Worm (Caenorhabditis elegans): ENCODE data around the gene nhr-195.

The nhr-195 gene

DNA sequence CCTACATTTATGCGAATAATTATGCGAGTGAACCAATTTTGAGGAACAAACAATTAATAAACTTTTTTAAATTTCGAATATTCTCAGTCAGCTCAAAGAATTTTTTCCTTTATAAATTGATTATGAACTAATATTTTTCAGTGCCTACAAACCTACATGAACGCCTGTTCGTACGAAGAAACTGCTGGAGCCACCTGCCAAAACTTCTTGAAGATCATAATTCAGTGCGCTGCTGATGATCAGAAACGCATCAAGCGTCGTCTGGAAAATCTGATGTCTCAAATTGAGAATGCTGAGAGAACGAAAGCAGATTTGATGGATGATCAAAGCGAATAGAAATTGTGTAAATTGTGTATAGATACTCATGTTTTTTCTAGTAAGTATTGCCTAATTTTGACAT lies 33.2 kb downstream of the nhr-195 start:
- TF ChIP-seq unc-62 (GFP tag; optimal IDR thresholded peaks at IDR 0.05), result no peak

DNA sequence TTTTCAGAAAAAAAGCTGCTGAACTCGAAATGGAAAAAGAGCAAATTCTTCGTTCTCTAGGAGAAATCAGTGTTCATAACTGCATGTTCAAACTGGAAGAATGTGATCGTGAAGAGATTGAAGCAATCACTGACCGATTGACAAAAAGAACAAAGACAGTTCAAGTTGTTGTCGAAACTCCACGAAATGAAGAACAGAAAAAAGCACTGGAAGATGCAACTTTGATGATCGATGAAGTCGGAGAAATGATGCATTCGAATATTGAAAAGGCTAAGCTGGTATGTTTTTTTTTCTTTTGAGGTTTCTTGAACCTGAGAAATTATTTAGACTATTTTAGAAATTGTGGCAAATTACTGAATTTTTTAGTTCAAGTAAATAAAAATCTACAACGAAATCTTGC lies 33.7 kb downstream of the nhr-195 start:
- no peak for TF ChIP-seq unc-62 (GFP tag; optimal IDR thresholded peaks at IDR 0.05)

DNA sequence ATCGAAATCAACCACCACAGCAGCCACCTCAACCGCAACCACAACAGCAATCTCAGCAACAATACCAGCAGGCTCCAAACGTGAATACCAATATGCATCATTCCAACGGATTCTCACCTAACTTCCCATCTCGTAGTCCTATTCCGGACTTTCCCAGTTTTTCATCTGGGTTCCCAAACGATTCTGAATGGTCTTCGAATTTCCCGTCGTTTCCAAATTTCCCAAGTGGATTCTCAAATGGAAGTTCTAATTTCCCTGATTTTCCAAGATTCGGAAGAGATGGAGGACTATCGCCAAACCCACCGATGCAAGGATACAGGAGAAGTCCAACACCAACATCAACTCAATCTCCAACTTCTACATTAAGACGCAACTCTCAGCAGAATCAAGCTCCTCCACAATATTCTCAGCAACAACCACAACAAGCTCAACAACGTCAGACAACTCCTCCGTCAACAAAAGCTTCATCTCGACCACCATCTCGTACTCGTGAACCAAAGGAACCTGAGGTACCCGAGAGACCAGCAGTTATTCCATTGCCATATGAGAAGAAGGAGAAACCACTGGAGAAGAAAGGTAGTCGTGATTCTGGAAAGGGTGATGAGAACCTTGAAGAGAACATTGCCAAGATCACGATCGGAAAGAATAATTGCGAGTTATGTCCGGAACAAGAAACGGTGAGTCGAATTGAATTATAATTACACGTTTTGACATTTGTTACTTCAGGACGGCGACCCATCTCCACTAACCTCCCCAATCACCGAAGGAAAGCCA lies 34.5 kb downstream of the nhr-195 start:
- TF ChIP-seq unc-62 (GFP tag; optimal IDR thresholded peaks at IDR 0.05), result no peak

DNA sequence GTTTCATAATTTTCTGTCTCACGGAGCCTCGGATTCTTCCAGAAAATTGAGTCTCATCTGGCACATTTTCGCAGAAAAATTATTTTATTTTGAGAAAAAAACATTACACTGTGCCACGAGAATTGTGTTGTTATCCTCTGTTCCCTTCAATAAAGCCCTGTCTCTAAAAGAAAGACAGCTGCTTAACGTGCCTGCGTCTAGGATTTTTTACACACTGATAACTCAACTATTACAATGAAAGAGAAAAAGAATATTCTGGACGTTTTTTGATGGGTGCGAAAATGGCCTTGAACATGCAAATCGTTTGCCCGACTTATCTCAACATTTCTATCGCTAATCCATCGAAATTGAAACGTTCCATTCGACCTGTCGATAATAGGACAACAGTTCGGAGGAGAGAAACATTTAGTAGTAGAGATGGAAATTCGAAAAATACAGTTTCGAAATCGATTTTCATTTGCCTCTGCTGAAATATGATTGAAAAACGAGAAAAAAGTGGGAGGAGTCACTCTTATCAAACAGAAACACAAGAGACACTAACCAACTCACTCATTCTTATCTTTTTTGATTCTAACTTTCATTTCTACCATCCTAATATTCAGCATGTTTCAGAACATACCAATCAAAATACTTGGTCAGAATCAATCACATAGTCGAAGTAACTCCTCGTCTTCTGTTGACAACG lies 35.2 kb downstream of the nhr-195 start:
- no peak for TF ChIP-seq unc-62 (GFP tag; optimal IDR thresholded peaks at IDR 0.05)

DNA sequence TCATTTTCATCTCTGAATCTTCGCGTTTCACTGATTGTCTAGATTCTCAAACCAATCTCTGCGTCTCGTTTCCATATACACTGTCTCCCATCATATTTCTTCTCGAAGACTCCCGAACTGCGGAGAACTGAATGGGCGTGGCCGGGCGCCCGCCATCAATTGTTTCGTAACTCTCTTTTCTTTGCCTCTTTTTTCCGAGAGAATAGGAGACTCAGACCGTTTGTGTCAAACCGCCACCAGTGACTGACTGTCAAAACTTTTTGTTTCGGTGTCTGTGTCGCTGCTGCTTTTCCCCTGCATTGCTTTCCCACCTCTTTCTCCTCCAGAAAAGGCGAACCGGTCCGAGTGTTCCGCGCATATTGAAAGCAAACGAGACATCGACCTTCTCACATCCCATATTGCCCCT lies 36.0 kb downstream of the nhr-195 start, which contains the start of gene unc-23:
Gene unc-23 (plus strand): TSS at position 176 of the 406 bp plus-strand sequence.
- TF ChIP-seq unc-62 (GFP tag; optimal IDR thresholded peaks at IDR 0.05), result no peak

DNA sequence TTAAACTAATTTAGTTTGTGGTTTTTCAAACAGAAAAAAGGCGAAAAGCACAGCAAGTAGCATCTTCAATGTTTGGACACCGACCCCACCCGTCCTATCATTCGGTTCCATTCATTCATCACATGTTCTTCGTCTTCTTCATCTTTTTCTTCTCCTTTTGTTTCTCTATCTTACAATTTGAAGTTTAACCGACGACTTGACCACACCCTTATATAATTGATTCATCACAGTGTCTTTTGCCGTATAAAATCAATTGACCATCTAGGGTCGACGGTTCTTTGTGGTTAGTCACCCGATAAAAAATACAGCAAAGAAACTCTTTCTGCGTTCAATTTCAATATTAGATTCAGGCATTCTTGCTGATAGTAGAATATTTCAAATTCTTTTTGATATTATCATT lies 37.1 kb downstream of the nhr-195 start:
- TF ChIP-seq unc-62 (GFP tag; optimal IDR thresholded peaks at IDR 0.05), result no peak

DNA sequence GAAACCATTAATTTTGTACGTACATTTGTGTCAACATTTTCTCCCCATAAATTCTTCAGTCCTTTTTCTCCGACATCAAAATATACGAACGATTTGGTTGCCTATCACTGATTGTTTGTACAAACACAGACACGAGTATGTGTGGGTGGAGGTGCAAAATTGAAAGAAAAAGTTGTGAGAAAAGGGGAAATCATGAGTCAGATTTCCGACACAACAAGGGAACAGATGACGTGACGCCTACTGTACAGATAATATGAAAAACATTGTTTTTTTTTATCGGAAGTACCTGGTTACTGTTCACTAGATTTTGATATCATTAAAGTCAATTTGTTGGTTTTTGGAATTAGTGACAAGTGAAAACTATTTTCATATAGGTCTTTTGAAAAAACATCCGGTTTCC lies 37.9 kb downstream of the nhr-195 start:
- no peak for TF ChIP-seq unc-62 (GFP tag; optimal IDR thresholded peaks at IDR 0.05)

DNA sequence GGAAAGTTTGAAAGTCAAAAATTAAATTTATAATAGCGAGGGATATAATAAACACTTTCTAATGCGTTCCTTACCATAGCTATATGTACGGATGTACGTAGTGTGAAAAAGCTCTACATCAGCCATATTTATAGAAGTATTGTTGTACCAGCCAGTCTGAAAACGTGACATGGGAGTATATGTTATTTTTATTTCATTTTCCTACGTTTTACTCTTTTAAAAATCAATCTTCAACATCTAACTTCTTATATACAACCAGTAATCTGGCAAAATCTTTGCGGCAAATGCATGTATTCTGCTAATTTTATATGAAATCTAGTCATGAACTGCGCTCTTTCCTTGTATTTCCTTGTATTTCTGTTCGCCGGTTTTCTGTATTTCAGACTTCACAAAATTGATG lies 39.9 kb downstream of the nhr-195 start, which contains the start of gene H14N18.2:
Gene H14N18.2 (plus strand): TSS at position 301 of the 400 bp plus-strand sequence.
- no peak for TF ChIP-seq unc-62 (GFP tag; optimal IDR thresholded peaks at IDR 0.05)

DNA sequence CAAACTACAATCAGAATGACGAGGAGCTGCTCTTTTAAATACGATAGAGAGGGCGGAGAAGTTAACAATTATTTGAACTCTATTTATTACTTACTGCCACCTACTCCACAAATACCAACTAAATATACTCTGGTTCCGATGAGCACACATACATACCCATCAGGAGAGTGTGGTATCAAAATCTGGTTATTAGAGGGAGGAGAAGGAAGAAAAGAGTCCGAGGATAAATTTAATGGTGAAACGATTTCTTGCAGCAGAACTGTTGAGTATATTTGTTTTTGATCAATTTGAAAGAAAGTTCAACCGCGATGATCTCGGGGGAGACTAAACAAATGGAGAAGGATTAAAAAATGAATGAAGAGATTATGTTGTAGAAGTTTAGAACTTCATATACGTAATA lies 43.2 kb downstream of the nhr-195 start, which contains the start of gene H14N18.4:
Gene H14N18.4 (minus strand): TSS at position 12 of the 400 bp plus-strand sequence.
- TF ChIP-seq unc-62 (GFP tag; optimal IDR thresholded peaks at IDR 0.05), result no peak

DNA sequence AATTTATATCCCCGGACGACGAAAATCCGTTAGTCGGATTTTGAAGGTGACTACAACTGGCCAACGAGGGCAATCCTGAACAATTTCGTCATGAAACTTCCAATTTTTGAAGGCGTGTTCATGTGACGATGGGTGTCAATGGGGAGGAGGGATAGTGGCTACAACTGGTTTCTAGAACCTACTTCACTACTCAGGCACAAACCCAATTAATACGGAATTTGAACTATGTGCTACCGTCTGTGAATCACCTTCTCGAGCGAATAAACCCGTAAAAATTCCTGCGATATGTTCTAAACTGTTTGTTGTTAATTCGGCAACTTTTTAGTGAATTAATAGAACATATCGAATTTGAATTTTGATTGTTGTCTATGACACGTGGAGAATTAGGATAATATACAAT lies 44.5 kb downstream of the nhr-195 start:
- TF ChIP-seq unc-62 (GFP tag; optimal IDR thresholded peaks at IDR 0.05), result no peak

DNA sequence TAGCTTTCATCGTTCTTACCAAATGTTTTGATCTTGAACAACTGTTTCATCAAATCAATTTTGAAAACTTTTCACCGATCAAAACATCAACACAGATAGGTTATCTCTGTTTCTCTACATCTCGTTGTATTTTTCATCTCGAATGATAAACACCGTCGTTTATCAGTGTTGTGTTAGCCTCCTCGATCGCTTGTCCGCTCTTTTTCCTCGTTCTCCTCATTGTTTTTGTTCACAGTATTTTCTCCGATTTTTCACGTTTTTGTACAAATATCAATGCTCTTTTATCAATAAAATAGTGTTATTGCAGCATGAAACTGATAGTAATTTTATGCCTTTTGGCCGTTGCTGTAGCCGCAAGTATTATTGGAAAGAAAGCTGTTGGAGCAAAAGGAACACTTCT lies 49.4 kb downstream of the nhr-195 start, which contains the start of gene ttr-47:
Gene ttr-47 (plus strand): TSS at position 308 of the 400 bp plus-strand sequence.
- TF ChIP-seq unc-62 (GFP tag; optimal IDR thresholded peaks at IDR 0.05), result no peak
